Fruit fly (Drosophila melanogaster): Measurements from ENCODE around the gene CG33340.

- no peak for TF ChIP-seq CG1602 (GFP tag; optimal IDR thresholded peaks at IDR 0.05)
- TF ChIP-seq CG1792 (GFP tag; optimal IDR thresholded peaks at IDR 0.05), result no peak
- TF ChIP-seq Gug (GFP tag; IDR thresholded peaks at IDR 0.05), result no peak
- no peak for TF ChIP-seq fd64A (GFP tag; optimal IDR thresholded peaks at IDR 0.05)
- no peak for TF ChIP-seq chn (GFP tag; optimal IDR thresholded peaks at IDR 0.05)
- TF ChIP-seq sd (tag; optimal IDR thresholded peaks at IDR 0.05), result no peak
- TF ChIP-seq tup (GFP tag; optimal IDR thresholded peaks at IDR 0.05), result no peak
Measured at dm6 chr3R:24369268-24369667, 6.3 kb downstream of the CG33340 start, which contains the start of gene CG13614.
